Worm (Caenorhabditis elegans) whole organism, L4/young adult: ENCODE measurements around the gene K03A11.1.

Source experiments
- W03F9.2 ChIP-seq: fragments of 150-350 bp; optimal IDR thresholded peaks from 2 replicates; lab custom pipeline; 2014; ENCODE audit warnings: missing biosample characterization, missing genetic modification characterization
- dao-5 ChIP-seq: sonication (generic microtip); optimal IDR thresholded peaks from 2 replicates; lab custom pipeline; 2016; ENCODE audit warnings: missing genotype, missing genetic modification characterization, moderate library complexity, missing compliant biosample characterization
- him-1 ChIP-seq: sonication (generic microtip); optimal IDR thresholded peaks from 2 replicates; lab custom pipeline; 2016; ENCODE audit warnings: missing genotype, missing genetic modification reagents, missing genetic modification characterization, missing compliant biosample characterization

DNA sequence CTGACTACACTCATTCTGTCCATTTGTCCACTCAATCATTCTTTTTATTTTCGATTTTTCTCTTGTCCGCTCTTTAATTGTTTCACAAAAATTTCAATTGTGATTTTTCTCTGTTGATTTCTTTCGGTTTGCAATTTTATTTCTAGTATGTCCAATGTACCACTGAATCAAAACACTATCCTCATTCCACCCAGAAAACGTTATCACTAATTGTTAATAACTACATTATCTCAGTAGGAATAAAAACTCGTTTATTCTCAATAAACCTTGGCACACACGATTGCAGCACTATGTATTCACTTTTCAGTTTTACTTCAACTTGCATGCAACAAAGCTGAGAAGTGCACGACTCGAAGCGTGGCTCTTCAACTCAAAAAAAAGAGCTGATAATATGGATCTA, at the start of gene K03A11.1:
- TF ChIP-seq him-1 (tag; lab: Kevin White, UChicago) (no peak), W03F9.2 (tag; lab: Kevin White, UChicago) (no peak), dao-5 (tag; lab: Kevin White, UChicago) (no peak)
